Fruit fly (Drosophila melanogaster): ENCODE results near the gene CG3719.
A peak's percentile ranks its signal among the peaks of the same experiment; 100 is the strongest.

The CG3719 gene

DNA sequence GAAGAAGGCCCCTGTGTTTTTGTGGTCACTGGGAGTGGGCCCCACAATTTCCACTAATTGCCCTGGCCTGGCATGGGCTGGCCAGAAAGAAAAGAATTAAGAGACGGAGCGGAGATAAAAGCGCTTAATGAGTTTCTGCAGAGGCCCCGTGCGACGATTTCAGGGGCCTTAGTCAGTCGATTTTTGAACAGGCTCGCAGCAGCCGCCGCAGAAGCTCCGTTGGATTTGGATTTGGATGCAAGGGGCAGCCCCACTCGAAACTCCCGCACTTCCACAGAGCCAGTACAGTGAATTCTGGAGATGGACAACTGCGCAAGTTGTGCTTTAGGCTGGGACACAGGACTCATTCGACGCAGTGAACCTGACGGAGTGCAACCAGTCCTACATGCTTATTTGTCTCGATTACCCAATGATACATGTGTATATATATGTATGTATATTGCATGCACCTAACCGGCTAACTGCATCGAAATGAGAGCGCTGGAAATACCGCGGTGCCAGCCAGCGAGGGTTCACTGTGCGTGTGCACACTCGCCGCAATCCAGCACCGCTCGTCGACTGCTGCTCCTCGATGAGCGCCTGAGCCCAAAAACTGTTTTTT is 18.3 kb upstream of the CG3719 start (continued):
- TF ChIP-seq B-H2 (GFP tag; optimal IDR thresholded peaks at IDR 0.05) (no peak), sima (GFP tag; optimal IDR thresholded peaks at IDR 0.05) (no peak), toy (GFP tag; IDR thresholded peaks at IDR 0.05) (0 out of 2 replicates have a peak, but pooled peaks have one; percentile 18), CG15269 (tag; optimal IDR thresholded peaks at IDR 0.05) (peak; percentile 67), CG11504 (tag; optimal IDR thresholded peaks at IDR 0.05) (peak; percentile 56), al (GFP tag; IDR thresholded peaks at IDR 0.05) (peak; percentile 52), CG10654 (GFP tag; optimal IDR thresholded peaks at IDR 0.05) (no peak), repo (GFP tag; optimal IDR thresholded peaks at IDR 0.05) (no peak), CG15479 (GFP tag; optimal IDR thresholded peaks at IDR 0.05) (no peak), Trl (optimal IDR thresholded peaks at IDR 0.05) (no peak), Trl (GFP tag; optimal IDR thresholded peaks at IDR 0.05) (peak; percentile 38), ERR (GFP tag; optimal IDR thresholded peaks at IDR 0.05) (no peak), dati (GFP tag; IDR thresholded peaks at IDR 0.05) (peak; percentile 31; the same call in 1 of the 2 replicates), BEAF-32 (GFP tag; optimal IDR thresholded peaks at IDR 0.05) (no peak), seq (GFP tag; IDR thresholded peaks at IDR 0.05) (peak; percentile 56; the same call in 1 of the 2 replicates), CG30020 (tag; optimal IDR thresholded peaks at IDR 0.05) (no peak), tup (GFP tag; optimal IDR thresholded peaks at IDR 0.05) (no peak), eyg (GFP tag; optimal IDR thresholded peaks at IDR 0.05) (no peak), CG15601 (tag; optimal IDR thresholded peaks at IDR 0.05) (peak; percentile 2), schlank (tag; optimal IDR thresholded peaks at IDR 0.05) (peak; percentile 12), pb (GFP tag; optimal IDR thresholded peaks at IDR 0.05) (no peak), Stat92E (GFP tag; optimal IDR thresholded peaks at IDR 0.05) (no peak), bsh (GFP tag; optimal IDR thresholded peaks at IDR 0.05) (peak in 1 of 2 experiments; percentile 64), CHES-1-like (GFP tag; optimal IDR thresholded peaks at IDR 0.05) (no peak), HmgZ (tag; optimal IDR thresholded peaks at IDR 0.05) (peak; percentile 51), knrl (GFP tag; IDR thresholded peaks at IDR 0.05; ENCODE audit: partially characterized antibody) (no peak), CG3163 (GFP tag; optimal IDR thresholded peaks at IDR 0.05) (no peak), sr (GFP tag; IDR thresholded peaks at IDR 0.05) (peak; percentile 12; the same call in 1 of the 3 replicates), Myb (GFP tag; optimal IDR thresholded peaks at IDR 0.05) (peak; percentile 26), Dll (GFP tag; IDR thresholded peaks at IDR 0.05; ENCODE audit: partially characterized antibody) (no peak), Usf (GFP tag; optimal IDR thresholded peaks at IDR 0.05) (peak; percentile 46), hth (optimal IDR thresholded peaks at IDR 0.05) (no peak), tio (GFP tag; optimal IDR thresholded peaks at IDR 0.05) (no peak), ac (GFP tag; optimal IDR thresholded peaks at IDR 0.05) (no peak), nerfin-1 (tag; optimal IDR thresholded peaks at IDR 0.05) (peak; percentile 24), Elba2 (GFP tag; optimal IDR thresholded peaks at IDR 0.05) (no peak), Adf1 (GFP tag; IDR thresholded peaks at IDR 0.05) (no peak), fu2 (GFP tag; optimal IDR thresholded peaks at IDR 0.05) (peak; percentile 19), zfh2 (GFP tag; optimal IDR thresholded peaks at IDR 0.05) (peak; percentile 38), CG6813 (GFP tag; optimal IDR thresholded peaks at IDR 0.05) (peak; percentile 45), Antp (GFP tag; optimal IDR thresholded peaks at IDR 0.05) (peak; percentile 65), CG9437 (GFP tag; optimal IDR thresholded peaks at IDR 0.05) (peak; percentile 31), ci (GFP tag; IDR thresholded peaks at IDR 0.05) (peak; percentile 61), CG12219 (GFP tag; optimal IDR thresholded peaks at IDR 0.05) (peak; percentile 50), Hr78 (GFP tag; optimal IDR thresholded peaks at IDR 0.05) (no peak), row (GFP tag; IDR thresholded peaks at IDR 0.05) (peak; percentile 96), Hr3 (GFP tag; optimal IDR thresholded peaks at IDR 0.05) (peak; percentile 63), Kr (GFP tag; optimal IDR thresholded peaks at IDR 0.05) (no peak), CG3995 (GFP tag; optimal IDR thresholded peaks at IDR 0.05) (no peak), YL-1 (GFP tag; optimal IDR thresholded peaks at IDR 0.05) (no peak)

Data from whole organism, embryonic.